Worm (Caenorhabditis elegans) whole organism, L4 larva: ENCODE results near the gene C47A10.12.

Experiments used
- F49E8.2 ChIP-seq: sonication (generic microtip); optimal IDR thresholded peaks from 2 replicates; lab custom pipeline; 2016; ENCODE audit warnings: missing compliant biosample characterization, mild to moderate bottlenecking, missing genetic modification characterization, borderline replicate concordance
- daf-12 ChIP-seq: fragments of 150-350 bp; optimal IDR thresholded peaks from 2 replicates; lab custom pipeline; 2014; ENCODE audit warnings: missing biosample characterization, missing genetic modification reagents, missing genetic modification characterization
- dpl-1 ChIP-seq: fragments of 150-350 bp; optimal IDR thresholded peaks from 2 replicates; lab custom pipeline; 2014; ENCODE audit warnings: missing biosample characterization, missing genetic modification reagents, missing genetic modification characterization
- egl-43 ChIP-seq: fragments of 200-800 bp; sonication (Bioruptor generic); IDR thresholded peaks from 2 replicates; pipeline ENCODE4 v1.3.6; 2022; ENCODE audit warnings: missing genetic modification reagents, missing genetic modification characterization, missing compliant biosample characterization

DNA sequence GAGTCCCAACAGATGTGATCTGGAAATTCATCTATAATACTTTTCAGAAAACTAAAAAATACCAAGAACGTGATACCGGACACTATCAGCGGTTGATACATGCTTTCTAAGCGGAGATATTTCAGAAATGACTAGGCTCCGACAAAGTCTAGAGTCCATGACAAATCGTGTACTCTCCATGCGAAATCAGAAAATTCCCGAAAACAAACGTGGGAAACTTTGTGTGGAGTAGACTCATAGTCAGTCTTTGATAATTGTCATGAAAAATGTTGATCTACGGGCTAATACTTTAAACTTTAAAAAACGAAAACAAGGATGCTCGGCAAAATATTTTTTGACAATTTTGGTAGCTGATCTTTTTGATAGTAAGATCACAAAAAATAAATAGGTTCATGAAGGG, 21.1 kb downstream of the C47A10.12 start, which contains the start of gene srx-18:
- TF ChIP-seq egl-43 (no peak), F49E8.2 (tag; lab: Kevin White, UChicago) (no peak), daf-12 (tag; lab: Kevin White, UChicago) (no peak), dpl-1 (no peak)
